Fruit fly (Drosophila melanogaster): Measurements from ENCODE around the gene comt.

The comt gene

DNA sequence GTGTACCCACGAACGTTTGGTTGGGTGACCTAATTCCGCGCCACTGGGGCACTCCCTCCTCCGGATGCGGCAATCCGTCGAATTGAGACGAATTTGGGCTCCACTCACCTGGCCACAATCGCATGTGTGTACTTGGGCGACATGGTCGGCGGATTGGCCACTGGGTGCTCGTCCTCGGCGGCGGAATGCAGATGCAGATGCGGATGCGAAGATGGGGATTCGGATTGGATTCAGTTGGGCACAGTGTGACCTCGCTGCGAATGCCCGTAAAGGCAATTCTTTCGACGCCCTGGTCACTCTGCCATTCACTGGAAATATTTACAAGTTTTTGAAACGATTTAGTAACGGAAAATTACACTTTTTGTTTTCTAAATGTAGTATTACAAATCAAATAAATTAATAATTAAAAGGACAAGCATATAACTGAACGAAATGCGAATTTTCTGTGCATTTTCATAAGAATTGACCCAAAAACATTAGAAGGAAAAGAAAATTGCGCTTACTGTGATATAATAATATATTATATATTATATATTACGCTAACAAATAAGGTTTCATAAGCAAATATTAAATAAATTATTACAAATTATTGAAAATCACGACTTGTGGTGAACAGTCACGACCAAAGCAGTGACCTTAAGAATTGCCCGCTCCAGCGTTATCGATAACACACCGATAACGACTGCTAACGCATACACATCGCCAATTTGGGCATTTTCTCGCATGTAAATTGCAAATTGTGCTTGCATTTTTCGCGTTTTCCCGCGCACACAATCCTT lies 37.8 kb downstream of the comt start, which contains the start of gene CG1622 (continued):
- TF ChIP-seq CG12299 (tag; optimal IDR thresholded peaks at IDR 0.05): no peak
- no peak for TF ChIP-seq CG1603 (tag; optimal IDR thresholded peaks at IDR 0.05)
- no peak for TF ChIP-seq otp (GFP tag; IDR thresholded peaks at IDR 0.05)
- TF ChIP-seq CG33557 (GFP tag; optimal IDR thresholded peaks at IDR 0.05): no peak
- TF ChIP-seq wek (GFP tag; optimal IDR thresholded peaks at IDR 0.05): no peak
- no peak for TF ChIP-seq Blimp-1 (GFP tag; optimal IDR thresholded peaks at IDR 0.05)
- TF ChIP-seq CG32532 (GFP tag; IDR thresholded peaks at IDR 0.05): peak; percentile 65
- TF ChIP-seq gcm2 (GFP tag; optimal IDR thresholded peaks at IDR 0.05): no peak
- no peak for TF ChIP-seq Atf6 (GFP tag; IDR thresholded peaks at IDR 0.05)
- peak in 1 of 2 experiments; percentile 16 for TF ChIP-seq bsh (GFP tag; optimal IDR thresholded peaks at IDR 0.05)
- TF ChIP-seq yki (optimal IDR thresholded peaks at IDR 0.05): no peak
- no peak for TF ChIP-seq br (optimal IDR thresholded peaks at IDR 0.05)
- 0 out of 2 replicates have a peak, but pooled peaks have one; percentile 21 for TF ChIP-seq CG6272 (GFP tag; IDR thresholded peaks at IDR 0.05)
- no peak for TF ChIP-seq h (optimal IDR thresholded peaks at IDR 0.05)
- no peak for TF ChIP-seq so (GFP tag; IDR thresholded peaks at IDR 0.05)
- no peak for TF ChIP-seq CG16779 (GFP tag; IDR thresholded peaks at IDR 0.05)
- TF ChIP-seq HHEX (GFP tag; optimal IDR thresholded peaks at IDR 0.05): no peak
- no peak for TF ChIP-seq wor (GFP tag; IDR thresholded peaks at IDR 0.05)
- TF ChIP-seq slp2 (GFP tag; optimal IDR thresholded peaks at IDR 0.05): no peak
- TF ChIP-seq mirr (GFP tag; optimal IDR thresholded peaks at IDR 0.05): no peak
- TF ChIP-seq tna (GFP tag; IDR thresholded peaks at IDR 0.05; ENCODE audit: partially characterized antibody): no peak
- TF ChIP-seq C15 (GFP tag; IDR thresholded peaks at IDR 0.05): no peak
- TF ChIP-seq knrl (GFP tag; IDR thresholded peaks at IDR 0.05; ENCODE audit: partially characterized antibody): 0 out of 3 replicates have a peak, but pooled peaks have one; percentile 7
- TF ChIP-seq Ets97D (GFP tag; optimal IDR thresholded peaks at IDR 0.05): no peak
- no peak for TF ChIP-seq Hsf (GFP tag; optimal IDR thresholded peaks at IDR 0.05)
- TF ChIP-seq CG1602 (GFP tag; optimal IDR thresholded peaks at IDR 0.05): no peak
- TF ChIP-seq CG7963 (GFP tag; IDR thresholded peaks at IDR 0.05; ENCODE audit: partially characterized antibody): no peak
- peak; percentile 67 for TF ChIP-seq sob (GFP tag; IDR thresholded peaks at IDR 0.05)
- no peak for TF ChIP-seq Kr (GFP tag; optimal IDR thresholded peaks at IDR 0.05)
- no peak for TF ChIP-seq Side (GFP tag; optimal IDR thresholded peaks at IDR 0.05)
- TF ChIP-seq onecut (GFP tag; IDR thresholded peaks at IDR 0.05): no peak
- 0 out of 2 replicates have a peak, but pooled peaks have one; percentile 7 for TF ChIP-seq Ptx1 (GFP tag; IDR thresholded peaks at IDR 0.05)
- TF ChIP-seq Chrac-16 (GFP tag; optimal IDR thresholded peaks at IDR 0.05): peak; percentile 17
- no peak for TF ChIP-seq CG3847 (GFP tag; IDR thresholded peaks at IDR 0.05)
- no peak for TF ChIP-seq Sin3A (optimal IDR thresholded peaks at IDR 0.05)
- peak; percentile 40 for TF ChIP-seq CG18262 (tag; optimal IDR thresholded peaks at IDR 0.05)
- peak; percentile 9 for TF ChIP-seq CG17829 (tag; optimal IDR thresholded peaks at IDR 0.05)
- TF ChIP-seq CG4404 (GFP tag; IDR thresholded peaks at IDR 0.05): no peak
- peak; percentile 3 for TF ChIP-seq dmrt11E (tag; optimal IDR thresholded peaks at IDR 0.05)
- TF ChIP-seq CG8478 (optimal IDR thresholded peaks at IDR 0.05): no peak
- TF ChIP-seq ranshi (GFP tag; IDR thresholded peaks at IDR 0.05): peak; percentile 38; the same call in 1 of the 2 replicates
- TF ChIP-seq crol (GFP tag; IDR thresholded peaks at IDR 0.05): no peak
- no peak for TF ChIP-seq CG6765 (GFP tag; optimal IDR thresholded peaks at IDR 0.05)
- TF ChIP-seq corto (GFP tag; optimal IDR thresholded peaks at IDR 0.05): no peak
- no peak for TF ChIP-seq CG3838 (GFP tag; optimal IDR thresholded peaks at IDR 0.05)
- TF ChIP-seq MBD-R2 (GFP tag; IDR thresholded peaks at IDR 0.05): peak; percentile 49
- peak; percentile 27 for TF ChIP-seq CG9817 (tag; optimal IDR thresholded peaks at IDR 0.05)
- no peak for TF ChIP-seq Sox102F (GFP tag; optimal IDR thresholded peaks at IDR 0.05)
- TF ChIP-seq Rfx (GFP tag; IDR thresholded peaks at IDR 0.05): peak; percentile 81
- peak; percentile 41 for TF ChIP-seq sd (tag; optimal IDR thresholded peaks at IDR 0.05)
- no peak for TF ChIP-seq fd102C (GFP tag; optimal IDR thresholded peaks at IDR 0.05)
- TF ChIP-seq CG18011 (GFP tag; optimal IDR thresholded peaks at IDR 0.05): no peak
